Fruit fly (Drosophila melanogaster) whole organism, embryonic: ENCODE results near the gene NELF-B.

Source experiments
- CG11560 ChIP-seq: fragments of 200-800 bp; sonication (Bioruptor generic); IDR thresholded peaks from 3 replicates; pipeline ENCODE4 v1.3.6; 2022; ENCODE audit warnings: missing biosample characterization, missing genetic modification characterization
- esg ChIP-seq: fragments of 200-800 bp; sonication (Bioruptor generic); conservative IDR thresholded peaks from 2 replicates; pipeline ENCODE4 v1.3.6; 2022; ENCODE audit warnings: missing biosample characterization, missing genetic modification characterization

DNA sequence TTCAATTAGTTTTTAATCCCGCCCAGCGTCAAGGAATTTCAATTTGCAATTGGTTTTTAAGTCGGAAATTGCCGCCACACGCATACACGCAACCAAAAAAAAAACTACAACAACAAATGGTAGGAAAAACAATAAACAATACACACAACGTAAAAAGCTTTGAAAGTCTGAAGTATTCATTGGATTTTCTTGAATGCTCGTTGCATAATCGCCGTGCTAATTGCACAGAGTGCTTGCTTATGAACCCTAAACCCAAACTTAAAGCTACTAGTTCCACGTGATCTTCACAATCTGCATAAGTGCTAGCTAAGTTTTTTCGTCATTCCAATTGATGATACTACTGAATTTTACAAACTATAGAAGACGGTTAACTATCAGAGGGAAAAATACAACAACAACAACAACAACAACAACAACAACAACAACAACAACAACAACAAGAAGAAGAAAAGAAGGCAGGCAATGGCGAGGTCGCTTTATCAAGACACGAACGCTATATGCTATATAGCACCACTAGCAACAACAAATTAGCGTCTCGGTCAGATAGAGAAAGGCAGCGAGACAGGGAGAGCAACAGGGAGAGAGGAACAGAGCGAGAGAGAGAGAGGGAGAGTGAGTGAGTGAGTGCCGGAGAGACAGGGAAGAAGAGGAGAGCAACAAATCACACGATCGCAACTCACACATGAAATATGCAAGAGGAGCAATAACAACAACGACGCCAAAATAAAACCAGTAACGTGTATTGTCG lies 25.8 kb downstream of the NELF-B start:
- TF ChIP-seq esg (GFP tag; lab: Robert Waterston, UW) (no peak), CG11560 (no peak)
